Worm (Caenorhabditis elegans) whole organism, L4 larva: Measurements from ENCODE around the gene nhr-42.

Experiments used
- lin-15B ChIP-seq: fragments of 150-350 bp; sonication (generic microtip); optimal IDR thresholded peaks from 3 replicates; lab custom pipeline; 2014; ENCODE audit warnings: missing biosample characterization, missing genetic modification characterization
- madf-5 ChIP-seq, 2 experiments: fragments of 200-800 bp; sonication (Bioruptor generic); IDR thresholded peaks; 2 replicates each; pipeline ENCODE4 v1.3.6; 2022; ENCODE audit warnings: missing compliant biosample characterization in 2 of 2, missing genetic modification characterization in 2 of 2
- nhr-10 ChIP-seq: fragments of 150-350 bp; optimal IDR thresholded peaks from 2 replicates; lab custom pipeline; 2014; ENCODE audit warnings: missing biosample characterization, missing genetic modification characterization
- nhr-76 ChIP-seq: fragments of 150-350 bp; optimal IDR thresholded peaks from 2 replicates; lab custom pipeline; 2014; ENCODE audit warnings: missing biosample characterization, missing genetic modification characterization
- nhr-77 ChIP-seq: fragments of 150-350 bp; optimal IDR thresholded peaks from 2 replicates; lab custom pipeline; 2014; ENCODE audit warnings: missing biosample characterization, missing genetic modification characterization
- zip-2 ChIP-seq: fragments of 150-350 bp; optimal IDR thresholded peaks from 2 replicates; lab custom pipeline; 2014; ENCODE audit warnings: missing biosample characterization, missing genetic modification characterization
- ztf-11 ChIP-seq: fragments of 150-350 bp; optimal IDR thresholded peaks from 2 replicates; lab custom pipeline; 2014; ENCODE audit warnings: missing biosample characterization, missing genetic modification characterization

DNA sequence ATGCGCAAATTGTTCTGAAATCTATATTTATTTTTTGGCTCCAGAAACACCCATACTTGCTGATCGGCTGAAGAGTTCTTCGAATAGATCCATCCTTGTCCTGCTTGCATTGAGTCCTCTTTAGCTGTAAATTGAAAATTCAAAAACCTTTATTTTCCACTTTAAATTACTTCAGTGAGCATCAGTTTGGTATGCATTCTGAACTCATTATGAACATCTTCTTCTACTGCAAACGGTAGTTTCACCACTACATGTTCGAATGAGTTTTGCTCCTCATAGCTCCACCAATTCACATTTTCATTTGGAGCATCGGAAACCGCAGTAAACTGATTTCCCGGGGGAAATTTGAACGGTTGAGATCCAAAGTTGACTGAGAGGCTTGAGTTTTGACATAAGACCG, 51.5 kb downstream of the nhr-42 start:
- TF ChIP-seq nhr-76 (tag; lab: Kevin White, UChicago): no peak
- no peak for TF ChIP-seq nhr-77 (tag; lab: Kevin White, UChicago)
- no peak for TF ChIP-seq ztf-11 (tag; lab: Kevin White, UChicago)
- TF ChIP-seq zip-2: no peak
- TF ChIP-seq nhr-10 (tag; lab: Kevin White, UChicago): no peak
- no peak for TF ChIP-seq madf-5 (GFP tag; IDR thresholded peaks at IDR 0.05; lab: Robert Waterston, UW)
- no peak for TF ChIP-seq lin-15B (tag; lab: Kevin White, UChicago)
